Worm (Caenorhabditis elegans) whole organism, late embryonic: ENCODE results near the gene vps-22.

Experiments used
- C38D4.7 ChIP-seq: fragments of 200-800 bp; sonication (Bioruptor generic); optimal IDR thresholded peaks from 2 replicates; lab custom pipeline; 2018; ENCODE audit warnings: mild to moderate bottlenecking, missing genetic modification characterization, moderate library complexity, missing compliant biosample characterization
- K09A11.1 ChIP-seq: sonication (generic microtip); optimal IDR thresholded peaks from 2 replicates; lab custom pipeline; 2017; ENCODE audit warnings: antibody characterized with exemption, mild to moderate bottlenecking, missing genetic modification characterization, missing compliant biosample characterization; ENCODE audit not compliant: insufficient read depth
- ama-1 ChIP-seq: fragments of 150-350 bp; optimal IDR thresholded peaks from 2 replicates; lab custom pipeline; 2014
- ceh-18 ChIP-seq: sonication (generic microtip); optimal IDR thresholded peaks from 2 replicates; lab custom pipeline; 2016; ENCODE audit warnings: missing genetic modification characterization, missing compliant biosample characterization
- ceh-19 ChIP-seq: fragments of 200-800 bp; sonication (Bioruptor generic); optimal IDR thresholded peaks from 2 replicates; lab custom pipeline; 2018; ENCODE audit warnings: mild to moderate bottlenecking, missing genetic modification characterization, missing compliant biosample characterization
- ceh-22 ChIP-seq: sonication (generic microtip); optimal IDR thresholded peaks from 2 replicates; lab custom pipeline; 2017; ENCODE audit warnings: missing biosample characterization, missing genetic modification characterization
- ceh-24 ChIP-seq: sonication (generic microtip); optimal IDR thresholded peaks from 2 replicates; lab custom pipeline; 2016; ENCODE audit warnings: mild to moderate bottlenecking, missing genetic modification characterization, missing compliant biosample characterization
- ceh-30 ChIP-seq: fragments of 150-350 bp; optimal IDR thresholded peaks from 2 replicates; lab custom pipeline; 2014; ENCODE audit warnings: missing biosample characterization, missing genetic modification characterization
- ceh-34 ChIP-seq: sonication (generic microtip); optimal IDR thresholded peaks from 2 replicates; lab custom pipeline; 2016; ENCODE audit warnings: mild to moderate bottlenecking, missing genetic modification characterization, missing compliant biosample characterization
- ceh-45 ChIP-seq: fragments of 200-800 bp; sonication (Bioruptor generic); IDR thresholded peaks from 2 replicates; pipeline ENCODE4 v1.3.6; 2022; ENCODE audit warnings: missing genetic modification reagents, missing genetic modification characterization, missing compliant biosample characterization
- ceh-48 ChIP-seq: sonication (generic microtip); optimal IDR thresholded peaks from 2 replicates; lab custom pipeline; 2016; ENCODE audit warnings: missing genetic modification characterization, inconsistent platforms, missing compliant biosample characterization
- ceh-9 ChIP-seq: sonication (generic microtip); optimal IDR thresholded peaks from 2 replicates; lab custom pipeline; 2016; ENCODE audit warnings: mild to moderate bottlenecking, missing genetic modification characterization, inconsistent platforms, missing compliant biosample characterization
- elt-2 ChIP-seq: sonication (generic microtip); optimal IDR thresholded peaks from 2 replicates; lab custom pipeline; 2016; ENCODE audit warnings: missing genetic modification reagents, missing genetic modification characterization, missing compliant biosample characterization
- elt-4 ChIP-seq: sonication (generic microtip); optimal IDR thresholded peaks from 2 replicates; lab custom pipeline; 2016; ENCODE audit warnings: missing genetic modification characterization, missing compliant biosample characterization
- eyg-1 ChIP-seq: sonication (generic microtip); optimal IDR thresholded peaks from 2 replicates; lab custom pipeline; 2016; ENCODE audit warnings: missing genotype, missing genetic modification characterization, missing compliant biosample characterization
- fax-1 ChIP-seq: sonication (generic microtip); optimal IDR thresholded peaks from 2 replicates; lab custom pipeline; 2016; ENCODE audit warnings: missing genotype, missing genetic modification characterization, missing compliant biosample characterization
- hlh-30 ChIP-seq: sonication (generic microtip); optimal IDR thresholded peaks from 2 replicates; lab custom pipeline; 2017; ENCODE audit warnings: antibody characterized with exemption, missing genetic modification characterization, missing compliant biosample characterization; ENCODE audit not compliant: insufficient read depth
- hlh-6 ChIP-seq: sonication (generic microtip); optimal IDR thresholded peaks from 2 replicates; lab custom pipeline; 2016; ENCODE audit warnings: missing genotype, missing genetic modification characterization, missing compliant biosample characterization
- madf-2 ChIP-seq: sonication (generic microtip); optimal IDR thresholded peaks from 2 replicates; lab custom pipeline; 2017; ENCODE audit warnings: missing genetic modification characterization, missing compliant biosample characterization
- nfya-1 ChIP-seq: sonication (generic microtip); optimal IDR thresholded peaks from 2 replicates; lab custom pipeline; 2017; ENCODE audit warnings: missing genetic modification characterization, mild to moderate bottlenecking, missing compliant biosample characterization, antibody characterized with exemption, moderate library complexity
- nhr-11 ChIP-seq: fragments of 150-350 bp; optimal IDR thresholded peaks from 2 replicates; lab custom pipeline; 2014; ENCODE audit warnings: missing biosample characterization, missing genetic modification characterization
- odd-2 ChIP-seq: sonication (generic microtip); optimal IDR thresholded peaks from 2 replicates; lab custom pipeline; 2017; ENCODE audit warnings: antibody characterized with exemption, mild to moderate bottlenecking, missing genetic modification characterization, missing compliant biosample characterization
- pag-3 ChIP-seq: sonication (generic microtip); optimal IDR thresholded peaks from 2 replicates; lab custom pipeline; 2016; ENCODE audit warnings: missing compliant biosample characterization, missing genetic modification characterization, borderline replicate concordance
- pat-9 ChIP-seq: fragments of 200-800 bp; sonication (Bioruptor generic); optimal IDR thresholded peaks from 2 replicates; lab custom pipeline; 2018; ENCODE audit warnings: mild to moderate bottlenecking, missing genetic modification characterization, moderate library complexity, missing compliant biosample characterization
- pax-1 ChIP-seq: fragments of 150-350 bp; optimal IDR thresholded peaks from 2 replicates; lab custom pipeline; 2014; ENCODE audit warnings: missing biosample characterization, missing genetic modification characterization
- pha-4 ChIP-seq: fragments of 150-350 bp; optimal IDR thresholded peaks from 2 replicates; lab custom pipeline; 2018; ENCODE audit warnings: missing biosample characterization, missing genetic modification reagents, missing genetic modification characterization
- pros-1 ChIP-seq: fragments of 150-350 bp; optimal IDR thresholded peaks from 2 replicates; lab custom pipeline; 2014; ENCODE audit warnings: missing biosample characterization, missing genetic modification reagents, missing genetic modification characterization
- rnt-1 ChIP-seq: sonication (generic microtip); optimal IDR thresholded peaks from 2 replicates; lab custom pipeline; 2016; ENCODE audit warnings: missing genetic modification characterization, missing compliant biosample characterization
- sox-4 ChIP-seq: sonication (generic microtip); optimal IDR thresholded peaks from 2 replicates; lab custom pipeline; 2017; ENCODE audit warnings: mild to moderate bottlenecking, missing genetic modification characterization, inconsistent platforms, missing compliant biosample characterization
- syd-9 ChIP-seq: sonication (generic microtip); optimal IDR thresholded peaks from 2 replicates; lab custom pipeline; 2016; ENCODE audit warnings: mild to moderate bottlenecking, missing genetic modification characterization, moderate library complexity, missing compliant biosample characterization
- unc-3 ChIP-seq, 2 experiments: fragments of 200-800 bp in 1 of 2; sonication (Bioruptor generic) in 1 of 2; sonication (generic microtip) in 1 of 2; conservative IDR thresholded peaks in 1 of 2; optimal IDR thresholded peaks in 1 of 2; 2 replicates each; pipeline versions ENCODE4 v1.3.6 to Lab custom; 2016 to 2022; ENCODE audit warnings: missing compliant biosample characterization in 2 of 2, missing genetic modification characterization in 2 of 2, missing genetic modification reagents in 1 of 2
- unc-42 ChIP-seq: sonication (generic microtip); optimal IDR thresholded peaks from 2 replicates; lab custom pipeline; 2016; ENCODE audit warnings: missing genotype, missing genetic modification characterization, missing compliant biosample characterization
- unc-86 ChIP-seq: sonication (generic microtip); optimal IDR thresholded peaks from 2 replicates; lab custom pipeline; 2016; ENCODE audit warnings: missing genetic modification characterization, missing compliant biosample characterization

The vps-22 gene

ce11 chrIII:4956566-4956965, 5.7 kb downstream of the vps-22 start, which contains the start of gene C26E6.1:
TSS of gene C26E6.1 (plus strand) at chrIII:4956866.
- TF ChIP-seq nhr-11: no peak
- no peak for TF ChIP-seq syd-9 (tag; lab: Kevin White, UChicago)
- no peak for TF ChIP-seq fax-1 (tag; lab: Kevin White, UChicago)
- no peak for TF ChIP-seq ceh-9 (tag; lab: Kevin White, UChicago)
- no peak for TF ChIP-seq unc-42 (tag; lab: Kevin White, UChicago)
- TF ChIP-seq K09A11.1: no peak

- TF ChIP-seq pros-1: no peak
- TF ChIP-seq nfya-1: peak; percentile 90
- TF ChIP-seq hlh-6: no peak
- no peak for TF ChIP-seq odd-2 (tag; lab: Kevin White, UChicago)
- no peak for TF ChIP-seq ceh-18 (tag; lab: Kevin White, UChicago)
- TF ChIP-seq eyg-1 (tag; lab: Kevin White, UChicago): no peak
- no peak for TF ChIP-seq madf-2 (tag; lab: Kevin White, UChicago)
- TF ChIP-seq unc-86 (tag; lab: Kevin White, UChicago): no peak
These were observed 9.3 kb downstream of the vps-22 start for ce11 chrIII:4952970-4953369.

- no peak for TF ChIP-seq ceh-24
- TF ChIP-seq sox-4: no peak
- no peak for TF ChIP-seq pat-9 (tag; lab: Kevin White, UChicago)
- TF ChIP-seq hlh-30: no peak
- no peak for TF ChIP-seq C38D4.7 (GFP tag; lab: Kevin White, UChicago)
- no peak for TF ChIP-seq madf-2 (tag; lab: Kevin White, UChicago)
- no peak for TF ChIP-seq ceh-9 (tag; lab: Kevin White, UChicago)
- TF ChIP-seq ceh-48: no peak
- TF ChIP-seq ceh-34 (tag; lab: Kevin White, UChicago): no peak
- no peak for TF ChIP-seq rnt-1 (tag; lab: Kevin White, UChicago)
- no peak for TF ChIP-seq elt-2 (tag; lab: Kevin White, UChicago)
- TF ChIP-seq ama-1 (lab: Kevin White, UChicago): no peak
- no peak for TF ChIP-seq unc-3 (GFP tag; conservative IDR thresholded peaks at IDR 0.05; lab: Robert Waterston, UW)
- no peak for TF ChIP-seq unc-3 (tag; optimal IDR thresholded peaks at IDR 0.05; lab: Kevin White, UChicago)
- TF ChIP-seq pha-4 (tag; lab: Kevin White, UChicago): no peak
- TF ChIP-seq ceh-45 (GFP tag; lab: Robert Waterston, UW): no peak
- TF ChIP-seq ceh-30 (tag; lab: Kevin White, UChicago): no peak
- no peak for TF ChIP-seq pax-1
- TF ChIP-seq unc-42 (tag; lab: Kevin White, UChicago): no peak
These were observed 10.5 kb downstream of the vps-22 start, which contains the start of gene flh-2 for ce11 chrIII:4951824-4952223. TSS of gene flh-2 (plus strand) at chrIII:4952124.

- no peak for TF ChIP-seq sox-4
- TF ChIP-seq ceh-22 (tag; lab: Kevin White, UChicago): no peak
- peak; percentile 20 for TF ChIP-seq elt-4
- TF ChIP-seq, all 69 proteins: peak for 1
These were observed 11.1 kb downstream of the vps-22 start for ce11 chrIII:4951210-4951609.

- TF ChIP-seq hlh-30: no peak
- no peak for TF ChIP-seq rnt-1 (tag; lab: Kevin White, UChicago)
- no peak for TF ChIP-seq K09A11.1
- no peak for TF ChIP-seq odd-2 (tag; lab: Kevin White, UChicago)
- TF ChIP-seq ceh-19 (GFP tag; lab: Kevin White, UChicago): no peak
- no peak for TF ChIP-seq pag-3 (tag; lab: Kevin White, UChicago)
- no peak for TF ChIP-seq nhr-11
These were observed 11.9 kb downstream of the vps-22 start for ce11 chrIII:4950345-4950744.
